Fruit fly (Drosophila melanogaster) whole organism, larva: Measurements from ENCODE around the gene Sgt1.
A peak's percentile ranks its signal among the peaks of the same experiment; 100 is the strongest.

Experiments used
- noc ChIP-seq: fragments of 200-800 bp; sonication (Bioruptor generic); optimal IDR thresholded peaks from 3 replicates; lab custom pipeline; 2019; ENCODE audit warnings: missing biosample characterization, mild to moderate bottlenecking, missing genetic modification characterization, moderate library complexity

The Sgt1 gene

DNA sequence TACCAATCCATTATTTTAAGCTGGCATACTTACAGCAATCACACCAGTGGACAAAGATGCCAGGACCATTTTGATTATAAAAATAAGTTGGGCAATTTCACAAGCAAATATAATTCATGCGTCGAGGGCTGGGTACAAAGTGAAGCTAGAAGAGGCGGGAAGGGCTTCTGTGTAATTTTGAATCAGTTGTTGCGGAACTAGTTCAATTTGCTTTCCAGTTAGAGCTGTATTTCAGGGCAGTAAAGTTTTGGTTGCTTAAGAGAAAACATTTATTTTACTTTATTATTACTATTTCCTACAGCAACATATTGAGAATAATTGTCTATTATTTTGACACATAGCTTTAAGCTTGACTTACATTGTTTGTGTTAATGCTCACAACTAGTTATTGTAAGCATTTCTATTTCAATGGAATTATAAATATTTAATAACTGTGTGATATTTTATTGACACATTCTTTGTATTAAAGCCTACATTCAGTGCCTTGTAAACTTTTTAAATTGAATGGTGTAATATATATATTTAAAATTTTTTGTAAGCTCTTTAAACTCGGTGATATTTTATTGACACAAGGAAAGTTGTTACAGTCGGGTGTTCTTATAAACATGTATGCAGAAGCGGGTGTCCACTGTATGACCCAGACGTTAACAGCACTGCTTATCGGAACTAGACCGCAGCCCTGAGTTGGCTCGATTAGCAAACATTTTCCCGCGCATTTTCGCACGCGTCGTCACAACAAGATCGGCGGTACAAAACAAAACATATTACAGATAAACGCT, 40.6 kb downstream of the Sgt1 start, which contains the start of the genes RPA1 and Mcm2:
TSS of gene RPA1 (minus strand) at position 150 of the 779 bp plus-strand sequence.
TSS of gene Mcm2 (plus strand) at position 669 of the 779 bp plus-strand sequence.
- peak; percentile 81 for TF ChIP-seq noc (tag; lab: Kevin White, UChicago)

DNA sequence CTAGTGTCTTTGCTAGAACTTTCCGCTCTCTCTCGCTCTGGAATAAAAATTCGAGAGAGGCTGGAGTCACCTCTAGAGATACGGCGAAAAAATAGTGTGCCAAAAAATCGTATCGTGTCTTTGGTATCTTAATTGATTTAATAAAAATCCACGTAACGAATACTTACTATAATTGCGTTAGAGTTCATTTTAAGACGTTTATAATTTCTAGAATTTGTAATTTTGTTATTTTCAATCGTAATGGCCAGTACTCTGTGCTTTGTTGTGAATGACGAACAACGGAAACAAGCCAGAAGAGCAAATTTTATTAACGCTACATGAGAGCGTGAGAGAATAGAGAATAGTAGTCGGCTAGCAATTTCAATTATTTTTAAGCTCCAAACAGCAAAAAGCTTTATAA, 43.4 kb downstream of the Sgt1 start:
- TF ChIP-seq noc (tag; lab: Kevin White, UChicago) = no peak

DNA sequence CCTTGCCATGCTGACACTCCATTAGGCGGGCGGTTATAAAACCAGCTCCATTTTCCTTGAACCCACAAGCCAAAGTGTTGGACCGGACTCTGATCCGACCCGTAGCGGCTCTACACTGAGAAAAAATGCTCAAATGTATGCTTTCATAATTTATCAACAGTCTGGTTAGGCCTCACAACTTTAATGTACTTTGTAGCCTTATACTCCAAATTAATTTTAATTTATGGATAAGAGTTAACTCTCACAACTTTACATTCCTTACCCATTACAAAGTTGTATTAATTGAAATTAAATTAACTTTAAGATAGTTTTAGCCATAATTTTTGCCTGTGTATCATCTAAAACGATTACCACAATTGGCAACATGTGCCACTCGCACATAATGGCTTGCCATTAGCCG, 49.0 kb downstream of the Sgt1 start:
- TF ChIP-seq noc (tag; lab: Kevin White, UChicago) = no peak

DNA sequence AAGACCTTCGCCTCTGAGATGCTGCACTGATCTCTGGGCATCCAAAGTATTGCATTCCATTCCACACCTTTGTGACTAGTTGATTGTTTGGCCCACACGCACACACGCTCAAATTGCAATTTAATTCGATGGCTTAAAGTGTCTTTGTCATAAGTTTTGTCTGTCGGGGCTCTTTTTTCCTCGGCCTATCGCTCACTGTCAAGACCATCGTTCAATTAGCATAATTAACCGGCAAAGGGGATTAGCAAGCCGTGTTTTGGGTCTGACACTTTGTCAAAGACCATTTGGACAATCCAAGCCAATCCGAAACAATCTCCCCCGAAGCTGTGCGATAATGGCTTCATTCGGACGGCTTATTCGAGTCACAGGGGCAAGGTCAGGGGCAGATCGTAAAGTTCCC, 50.7 kb downstream of the Sgt1 start:
- TF ChIP-seq noc (tag; lab: Kevin White, UChicago) = no peak
